Worm (Caenorhabditis elegans) whole organism, young adult: ENCODE results near the gene gei-1.

Source experiments
- D2030.7 ChIP-seq: fragments of 200-800 bp; sonication (Bioruptor generic); IDR thresholded peaks from 2 replicates; pipeline ENCODE4 v1.3.6; 2022; ENCODE audit warnings: missing genetic modification reagents, missing genetic modification characterization, missing compliant biosample characterization
- F33H1.4 ChIP-seq: fragments of 200-800 bp; sonication (Bioruptor generic); IDR thresholded peaks from 2 replicates; pipeline ENCODE4 v1.3.6; 2022; ENCODE audit warnings: missing genetic modification reagents, missing genetic modification characterization, missing compliant biosample characterization
- F52B5.7 ChIP-seq: sonication (generic microtip); optimal IDR thresholded peaks from 2 replicates; lab custom pipeline; 2016; ENCODE audit warnings: mild to moderate bottlenecking, missing genetic modification characterization, missing compliant biosample characterization
- K11D2.4 ChIP-seq: fragments of 200-800 bp; sonication (Bioruptor generic); IDR thresholded peaks from 2 replicates; pipeline ENCODE4 v1.3.6; 2022; ENCODE audit warnings: missing genetic modification reagents, missing genetic modification characterization, missing compliant biosample characterization
- K12H6.12 ChIP-seq: fragments of 200-800 bp; sonication (Bioruptor generic); optimal IDR thresholded peaks from 2 replicates; lab custom pipeline; 2018; ENCODE audit warnings: mild to moderate bottlenecking, missing genetic modification characterization, missing compliant biosample characterization
- aptf-3 ChIP-seq: fragments of 200-800 bp; sonication (Bioruptor generic); IDR thresholded peaks from 2 replicates; pipeline ENCODE4 v1.3.6; 2022; ENCODE audit warnings: missing genetic modification characterization, missing compliant biosample characterization
- athp-1 ChIP-seq: sonication (generic microtip); optimal IDR thresholded peaks from 2 replicates; lab custom pipeline; 2017; ENCODE audit warnings: mild to moderate bottlenecking, missing genetic modification characterization, missing compliant biosample characterization
- attf-6 ChIP-seq: fragments of 200-800 bp; sonication (Bioruptor generic); IDR thresholded peaks from 2 replicates; pipeline ENCODE4 v1.3.6; 2022; ENCODE audit warnings: missing genetic modification reagents, missing genetic modification characterization, missing compliant biosample characterization
- cebp-1 ChIP-seq, 2 experiments: fragments of 200-800 bp in 1 of 2; sonication (Bioruptor generic) in 1 of 2; sonication (generic microtip) in 1 of 2; IDR thresholded peaks in 1 of 2; optimal IDR thresholded peaks in 1 of 2; 2 replicates each; pipeline versions ENCODE4 v1.3.6 to Lab custom; 2017 to 2022; ENCODE audit warnings: missing compliant biosample characterization in 2 of 2, missing genetic modification characterization in 2 of 2, mild to moderate bottlenecking in 1 of 2, missing genetic modification reagents in 1 of 2, moderate library complexity in 1 of 2
- ceh-58 ChIP-seq: fragments of 200-800 bp; sonication (Bioruptor generic); IDR thresholded peaks from 2 replicates; pipeline ENCODE4 v1.3.6; 2022; ENCODE audit warnings: missing genetic modification characterization, missing compliant biosample characterization
- ceh-91 ChIP-seq: fragments of 200-800 bp; sonication (Bioruptor generic); IDR thresholded peaks from 2 replicates; pipeline ENCODE4 v1.3.6; 2022; ENCODE audit warnings: missing genetic modification reagents, missing genetic modification characterization, missing compliant biosample characterization
- dox-1 ChIP-seq: fragments of 200-800 bp; sonication (Bioruptor generic); IDR thresholded peaks from 2 replicates; pipeline ENCODE4 v1.3.6; 2022; ENCODE audit warnings: missing genetic modification reagents, missing genetic modification characterization, missing compliant biosample characterization
- dpl-1 ChIP-seq: fragments of 150-350 bp; optimal IDR thresholded peaks from 2 replicates; lab custom pipeline; 2014; ENCODE audit warnings: missing biosample characterization, missing genetic modification reagents, missing genetic modification characterization
- efl-1 ChIP-seq: fragments of 150-350 bp; optimal IDR thresholded peaks from 2 replicates; lab custom pipeline; 2014; ENCODE audit warnings: missing biosample characterization, missing genetic modification reagents, missing genetic modification characterization
- egl-18 ChIP-seq: fragments of 200-800 bp; sonication (Bioruptor generic); IDR thresholded peaks from 2 replicates; pipeline ENCODE4 v1.3.6; 2022; ENCODE audit warnings: missing genetic modification reagents, missing genetic modification characterization, missing compliant biosample characterization
- ekl-4 ChIP-seq: fragments of 200-800 bp; sonication (Bioruptor generic); IDR thresholded peaks from 2 replicates; pipeline ENCODE4 v1.3.6; 2022; ENCODE audit warnings: missing genetic modification reagents, missing genetic modification characterization, missing compliant biosample characterization
- hmg-1.2 ChIP-seq: fragments of 200-800 bp; sonication (Bioruptor generic); IDR thresholded peaks from 2 replicates; pipeline ENCODE4 v1.3.6; 2022; ENCODE audit warnings: missing genetic modification reagents, missing genetic modification characterization, missing compliant biosample characterization
- hrde-1 ChIP-seq: sonication (generic microtip); optimal IDR thresholded peaks from 2 replicates; lab custom pipeline; 2016; ENCODE audit warnings: missing genetic modification characterization, mild to moderate bottlenecking, missing compliant biosample characterization, moderate library complexity, missing genotype, missing genetic modification reagents, borderline replicate concordance
- hsf-1 ChIP-seq: fragments of 200-800 bp; sonication (Bioruptor generic); IDR thresholded peaks from 2 replicates; pipeline ENCODE4 v1.3.6; 2022; ENCODE audit warnings: missing genetic modification reagents, missing genetic modification characterization, missing compliant biosample characterization
- lin-54 ChIP-seq: fragments of 200-800 bp; sonication (Bioruptor generic); optimal IDR thresholded peaks from 2 replicates; lab custom pipeline; 2018; ENCODE audit warnings: mild to moderate bottlenecking, missing genetic modification characterization, missing compliant biosample characterization
- lir-1 ChIP-seq: fragments of 200-800 bp; sonication (Bioruptor generic); conservative IDR thresholded peaks from 2 replicates; pipeline ENCODE4 v1.3.6; 2022; ENCODE audit warnings: missing genetic modification reagents, missing genetic modification characterization, missing compliant biosample characterization
- lsl-1 ChIP-seq: fragments of 200-800 bp; sonication (Bioruptor generic); optimal IDR thresholded peaks from 2 replicates; lab custom pipeline; 2018; ENCODE audit warnings: mild to moderate bottlenecking, missing genetic modification characterization, moderate library complexity, missing compliant biosample characterization
- madf-6 ChIP-seq: fragments of 200-800 bp; sonication (Bioruptor generic); IDR thresholded peaks from 2 replicates; pipeline ENCODE4 v1.3.6; 2022; ENCODE audit warnings: missing genetic modification reagents, missing genetic modification characterization, missing compliant biosample characterization
- mcd-1 ChIP-seq: fragments of 200-800 bp; sonication (Bioruptor generic); IDR thresholded peaks from 2 replicates; pipeline ENCODE4 v1.3.6; 2022; ENCODE audit warnings: missing genetic modification reagents, missing genetic modification characterization, missing compliant biosample characterization
- mel-28 ChIP-seq: sonication (generic microtip); optimal IDR thresholded peaks from 2 replicates; lab custom pipeline; 2016; ENCODE audit warnings: borderline replicate concordance, mild to moderate bottlenecking, missing genetic modification characterization, missing compliant biosample characterization
- mxl-1 ChIP-seq: sonication (generic microtip); optimal IDR thresholded peaks from 2 replicates; lab custom pipeline; 2016; ENCODE audit warnings: missing genetic modification characterization, missing compliant biosample characterization
- nfya-2 ChIP-seq: fragments of 200-800 bp; sonication (Bioruptor generic); IDR thresholded peaks from 2 replicates; pipeline ENCODE4 v1.3.6; 2022; ENCODE audit warnings: missing genetic modification reagents, missing genetic modification characterization, missing compliant biosample characterization
- nhr-27 ChIP-seq: fragments of 200-800 bp; sonication (Bioruptor generic); optimal IDR thresholded peaks from 2 replicates; lab custom pipeline; 2018; ENCODE audit warnings: mild to moderate bottlenecking, missing genetic modification characterization, moderate library complexity, missing compliant biosample characterization
- rcor-1 ChIP-seq: fragments of 200-800 bp; sonication (Bioruptor generic); IDR thresholded peaks from 2 replicates; pipeline ENCODE4 v1.3.6; 2022; ENCODE audit warnings: missing genetic modification reagents, missing genetic modification characterization, missing compliant biosample characterization
- rpc-1 ChIP-seq, 2 experiments: fragments of 150-350 bp in 1 of 2; sonication (generic microtip) in 1 of 2; optimal IDR thresholded peaks; 2 replicates each; lab custom pipeline; 2014 to 2018; ENCODE audit warnings: missing biosample characterization in 1 of 2, missing genetic modification characterization in 1 of 2, missing genetic modification reagents in 1 of 2, missing genotype in 1 of 2
- sdz-38 ChIP-seq: sonication (generic microtip); optimal IDR thresholded peaks from 2 replicates; lab custom pipeline; 2016; ENCODE audit warnings: missing genotype, missing genetic modification characterization, missing compliant biosample characterization
- sea-2 ChIP-seq: fragments of 200-800 bp; sonication (Bioruptor generic); IDR thresholded peaks from 2 replicates; pipeline ENCODE4 v1.3.6; 2022; ENCODE audit warnings: missing genetic modification characterization, missing compliant biosample characterization
- snpc-1.3 ChIP-seq: sonication (generic microtip); optimal IDR thresholded peaks from 2 replicates; lab custom pipeline; 2017; ENCODE audit warnings: missing genetic modification characterization, mild to moderate bottlenecking, missing compliant biosample characterization, antibody characterized with exemption, moderate library complexity, missing genotype, missing genetic modification reagents; ENCODE audit not compliant: insufficient read depth
- snpc-3.4 ChIP-seq: sonication (generic microtip); optimal IDR thresholded peaks from 2 replicates; lab custom pipeline; 2017; ENCODE audit warnings: missing genetic modification characterization, mild to moderate bottlenecking, missing compliant biosample characterization, antibody characterized with exemption, moderate library complexity, missing genotype, missing genetic modification reagents
- snpc-4 ChIP-seq, 5 experiments: fragments of 150-350 bp in 1 of 5; sonication (generic microtip) in 4 of 5; optimal IDR thresholded peaks; 2 replicates each; lab custom pipeline; 2014 to 2018; ENCODE audit warnings: missing genetic modification characterization in 5 of 5, missing biosample characterization in 3 of 5, antibody characterized with exemption in 2 of 5, mild to moderate bottlenecking in 2 of 5, missing compliant biosample characterization in 2 of 5, missing genotype in 2 of 5, moderate library complexity in 2 of 5, missing genetic modification reagents in 1 of 5
- sptf-2 ChIP-seq: fragments of 200-800 bp; sonication (Bioruptor generic); optimal IDR thresholded peaks from 2 replicates; lab custom pipeline; 2018; ENCODE audit warnings: mild to moderate bottlenecking, missing genetic modification characterization, missing compliant biosample characterization
- tbp1 ChIP-seq: fragments of 200-800 bp; sonication (Bioruptor generic); optimal IDR thresholded peaks from 2 replicates; lab custom pipeline; 2018; ENCODE audit warnings: mild to moderate bottlenecking, missing genetic modification characterization, missing compliant biosample characterization
- zfh-2 ChIP-seq: fragments of 200-800 bp; sonication (Bioruptor generic); conservative IDR thresholded peaks from 2 replicates; pipeline ENCODE4 v1.3.6; 2022; ENCODE audit warnings: missing genetic modification reagents, missing genetic modification characterization, missing compliant biosample characterization
- ztf-26 ChIP-seq: sonication (generic microtip); optimal IDR thresholded peaks from 2 replicates; lab custom pipeline; 2017; ENCODE audit warnings: missing genetic modification characterization, missing compliant biosample characterization

The gei-1 gene

DNA sequence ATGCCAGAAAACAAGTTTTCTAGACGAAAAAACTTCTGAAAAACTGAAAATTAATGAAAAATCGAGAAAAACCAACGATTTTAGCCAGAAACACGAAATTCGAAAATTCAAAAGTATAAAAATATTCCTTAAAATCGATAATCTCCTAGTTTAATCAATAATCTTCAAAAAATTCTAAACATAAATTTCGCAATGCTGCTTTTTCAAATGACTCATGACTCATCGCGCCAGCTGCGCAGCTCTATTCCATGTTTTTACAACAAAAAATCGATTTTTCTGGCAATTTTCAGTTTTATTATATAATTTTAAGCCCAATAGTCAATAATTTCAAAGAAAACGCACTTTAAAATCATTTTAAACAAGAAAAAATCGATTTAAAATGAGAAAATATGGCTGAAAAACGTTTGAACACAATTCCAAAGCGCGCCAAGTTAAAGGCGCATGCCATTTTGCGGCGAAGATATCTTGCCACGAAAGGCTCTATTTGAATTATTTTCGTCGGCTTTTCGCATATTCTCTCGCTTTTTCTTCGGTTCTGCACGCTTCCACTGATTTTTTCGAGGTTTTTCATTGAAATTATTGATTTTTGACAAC lies 51.3 kb downstream of the gei-1 start, which contains the start of gene cri-3 (continued):
- TF ChIP-seq lir-1 (GFP tag; lab: Robert Waterston, UW) (no peak), zfh-2 (GFP tag; lab: Robert Waterston, UW) (no peak), mel-28 (tag; lab: Kevin White, UChicago) (no peak), hmg-1.2 (GFP tag; lab: Robert Waterston, UW) (no peak), hsf-1 (GFP tag; lab: Robert Waterston, UW) (no peak)

DNA sequence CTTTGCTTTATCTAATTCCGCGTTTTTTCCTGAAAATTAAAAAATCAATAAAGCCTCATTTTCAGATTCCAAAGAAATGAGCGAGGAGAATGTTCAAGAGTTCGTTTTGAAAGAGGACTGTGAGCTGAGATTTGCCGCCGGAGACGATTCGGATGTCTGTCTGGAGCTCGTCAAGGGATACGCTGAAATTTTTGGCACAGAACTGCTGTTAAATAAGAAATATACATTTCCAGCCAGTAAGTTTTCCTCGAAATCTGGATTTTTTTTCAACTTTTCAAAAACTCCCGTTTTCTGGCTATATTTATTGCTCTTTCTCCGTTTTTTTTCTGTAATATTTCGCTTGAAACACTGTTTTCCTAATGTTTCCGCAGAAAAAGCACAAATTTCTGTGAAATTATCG lies 53.0 kb downstream of the gei-1 start, which contains the start of gene clpf-1:
clpf-1 (plus strand) TSS at position 66 of the 400 bp plus-strand sequence.
- TF ChIP-seq snpc-3.4 (tag; lab: Kevin White, UChicago) (peak; percentile 14), sea-2 (no peak), rcor-1 (GFP tag; lab: Robert Waterston, UW) (peak; percentile 9; the same call in 1 of the 2 replicates), madf-6 (GFP tag; lab: Robert Waterston, UW) (peak; percentile 48), lin-54 (GFP tag; lab: Kevin White, UChicago) (peak; percentile 24), D2030.7 (GFP tag; lab: Robert Waterston, UW) (no peak), dpl-1 (GFP tag; lab: Kevin White, UChicago) (no peak), mcd-1 (0 out of 2 replicates have a peak, but pooled peaks have one; percentile 20), mxl-1 (tag; lab: Kevin White, UChicago) (no peak), sptf-2 (GFP tag; lab: Kevin White, UChicago) (no peak), efl-1 (GFP tag; lab: Kevin White, UChicago) (no peak), snpc-4 (GFP tag; optimal IDR thresholded peaks at IDR 0.05; lab: Kevin White, UChicago) (no peak), snpc-4 (tag; optimal IDR thresholded peaks at IDR 0.05; lab: Kevin White, UChicago) (peak in 1 of 4 experiments; percentile 19), ekl-4 (GFP tag; lab: Robert Waterston, UW) (0 out of 2 replicates have a peak, but pooled peaks have one; percentile 26), ceh-58 (GFP tag; lab: Robert Waterston, UW) (no peak), ztf-26 (tag; lab: Kevin White, UChicago) (no peak)

DNA sequence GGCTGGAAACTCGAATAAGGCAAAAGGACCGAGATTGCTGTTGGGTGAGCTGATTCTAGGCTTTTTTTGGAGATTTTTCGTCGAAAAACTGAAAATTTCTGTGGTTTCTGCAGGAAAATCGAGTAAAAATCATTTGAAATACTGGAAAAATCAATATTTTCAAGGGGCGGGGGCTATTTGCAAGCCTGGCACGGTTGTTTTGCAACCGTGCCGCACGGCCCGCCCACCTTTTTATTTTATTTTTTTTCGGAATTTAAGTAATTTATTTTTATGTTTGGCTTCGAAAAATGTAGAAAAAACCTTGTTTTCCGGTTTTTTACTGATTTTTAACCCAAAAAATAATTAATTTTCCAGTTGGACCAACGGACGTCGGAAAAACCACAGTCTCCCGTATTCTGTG lies 53.8 kb downstream of the gei-1 start:
- TF ChIP-seq aptf-3 (GFP tag; lab: Robert Waterston, UW): no peak
- TF ChIP-seq nhr-27: no peak
- peak; percentile 53 for TF ChIP-seq snpc-1.3
- TF ChIP-seq dox-1 (GFP tag; lab: Robert Waterston, UW): peak; percentile 63
- peak; percentile 66; the same call in 1 of the 2 replicates for TF ChIP-seq madf-6 (GFP tag; lab: Robert Waterston, UW)
- TF ChIP-seq rcor-1 (GFP tag; lab: Robert Waterston, UW): no peak
- TF ChIP-seq sdz-38 (tag; lab: Kevin White, UChicago): no peak
- no peak for TF ChIP-seq K12H6.12 (tag; lab: Kevin White, UChicago)
- peak; percentile 36; the same call in 1 of the 2 replicates for TF ChIP-seq D2030.7 (GFP tag; lab: Robert Waterston, UW)
- peak; percentile 36; the same call in 1 of the 2 replicates for TF ChIP-seq mcd-1
- 0 out of 2 replicates have a peak, but pooled peaks have one; percentile 15 for TF ChIP-seq zfh-2 (GFP tag; lab: Robert Waterston, UW)
- peak; percentile 11 for TF ChIP-seq rpc-1 (optimal IDR thresholded peaks at IDR 0.05; lab: Kevin White, UChicago)
- no peak for TF ChIP-seq rpc-1 (tag; optimal IDR thresholded peaks at IDR 0.05; lab: Kevin White, UChicago)
- TF ChIP-seq F33H1.4 (GFP tag; lab: Robert Waterston, UW): peak; percentile 56
- TF ChIP-seq cebp-1 (GFP tag; IDR thresholded peaks at IDR 0.05; lab: Robert Waterston, UW): no peak
- peak; percentile 6 for TF ChIP-seq cebp-1 (tag; optimal IDR thresholded peaks at IDR 0.05; lab: Kevin White, UChicago)

DNA sequence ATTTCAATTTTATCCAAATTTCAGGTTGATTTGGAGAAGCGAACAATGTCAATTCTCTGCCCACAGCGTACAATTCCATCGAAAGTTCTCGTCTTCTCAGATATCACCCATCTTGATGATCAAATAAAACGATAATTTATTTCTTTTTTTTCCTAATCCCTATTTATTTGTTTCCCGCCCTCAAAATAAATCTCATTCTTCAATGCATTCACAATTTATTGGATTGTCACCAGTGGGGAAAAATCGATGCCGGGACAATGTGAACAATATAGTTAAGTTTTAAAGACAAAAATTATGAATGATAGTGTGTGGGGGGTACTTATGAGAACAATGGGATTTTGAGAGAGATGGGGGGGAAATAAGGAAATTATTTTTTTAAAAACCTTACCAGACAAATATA lies 55.8 kb downstream of the gei-1 start:
- TF ChIP-seq tbp1 (GFP tag; lab: Kevin White, UChicago) (peak; percentile 12), ceh-58 (GFP tag; lab: Robert Waterston, UW) (no peak), K11D2.4 (GFP tag; lab: Robert Waterston, UW) (no peak), athp-1 (tag; lab: Kevin White, UChicago) (no peak), lsl-1 (GFP tag; lab: Kevin White, UChicago) (peak; percentile 25), aptf-3 (GFP tag; lab: Robert Waterston, UW) (no peak), ceh-91 (no peak), egl-18 (no peak), hsf-1 (GFP tag; lab: Robert Waterston, UW) (peak; percentile 60; the same call in 1 of the 2 replicates), hrde-1 (tag; lab: Kevin White, UChicago) (peak; percentile 43), snpc-3.4 (tag; lab: Kevin White, UChicago) (peak; percentile 59), attf-6 (GFP tag; lab: Robert Waterston, UW) (0 out of 2 replicates have a peak, but pooled peaks have one; percentile 51), ekl-4 (GFP tag; lab: Robert Waterston, UW) (0 out of 2 replicates have a peak, but pooled peaks have one; percentile 22), F52B5.7 (tag; lab: Kevin White, UChicago) (no peak), D2030.7 (GFP tag; lab: Robert Waterston, UW) (peak; percentile 32), nfya-2 (0 out of 2 replicates have a peak, but pooled peaks have one; percentile 64)
